Worm (Caenorhabditis elegans): Measurements from ENCODE around the gene cpr-4.
A peak's percentile ranks its signal among the peaks of the same experiment; 100 is the strongest.
"Not testable (repeated sequence)": the region's sequence is repeated elsewhere in the genome, so short reads cannot be mapped to it uniquely, and the experiment has no call there.

Gene cpr-4

ce11 chrV:6579992-6580391, 34.5 kb upstream of the cpr-4 start, which contains the start of gene EGAP9.3:
TSS of gene EGAP9.3 (minus strand) at chrV:6580122.
- TF ChIP-seq ceh-82 (tag; optimal IDR thresholded peaks at IDR 0.05) (no peak), egl-27 (tag; optimal IDR thresholded peaks at IDR 0.05) (no peak), daf-16 (GFP tag; optimal IDR thresholded peaks at IDR 0.05) (no peak), daf-16 (tag; optimal IDR thresholded peaks at IDR 0.05) (peak; percentile 19), ztf-11 (tag; optimal IDR thresholded peaks at IDR 0.05) (no peak), cey-2 (tag; optimal IDR thresholded peaks at IDR 0.05; ENCODE audit: borderline replicate concordance, insufficient read depth) (no peak), nhr-28 (tag; optimal IDR thresholded peaks at IDR 0.05) (peak; percentile 69), zfp-2 (tag; optimal IDR thresholded peaks at IDR 0.05) (no peak), ctbp-1 (GFP tag; IDR thresholded peaks at IDR 0.05) (no peak), tag-97 (GFP tag; IDR thresholded peaks at IDR 0.05) (no peak), aly-2 (tag; optimal IDR thresholded peaks at IDR 0.05) (no peak), dmd-6 (GFP tag; IDR thresholded peaks at IDR 0.05) (no peak; the same call in 1 of the 2 replicates), lin-39 (tag; optimal IDR thresholded peaks at IDR 0.05) (no peak), nhr-25 (tag; optimal IDR thresholded peaks at IDR 0.05; ENCODE audit: borderline replicate concordance, insufficient read depth) (no peak), ama-1 (optimal IDR thresholded peaks at IDR 0.05) (no peak), pqm-1 (tag; optimal IDR thresholded peaks at IDR 0.05) (peak; percentile 43)

- not testable (repeated sequence) for TF ChIP-seq php-3 (GFP tag; IDR thresholded peaks at IDR 0.05); nhr-28 (tag; optimal IDR thresholded peaks at IDR 0.05); mxl-3 (GFP tag; optimal IDR thresholded peaks at IDR 0.05)
Measured at ce11 chrV:6581762-6582161, 32.7 kb upstream of the cpr-4 start, which contains the start of gene ZK1055.4. TSS of gene ZK1055.4 (plus strand) at chrV:6582062.

DNA sequence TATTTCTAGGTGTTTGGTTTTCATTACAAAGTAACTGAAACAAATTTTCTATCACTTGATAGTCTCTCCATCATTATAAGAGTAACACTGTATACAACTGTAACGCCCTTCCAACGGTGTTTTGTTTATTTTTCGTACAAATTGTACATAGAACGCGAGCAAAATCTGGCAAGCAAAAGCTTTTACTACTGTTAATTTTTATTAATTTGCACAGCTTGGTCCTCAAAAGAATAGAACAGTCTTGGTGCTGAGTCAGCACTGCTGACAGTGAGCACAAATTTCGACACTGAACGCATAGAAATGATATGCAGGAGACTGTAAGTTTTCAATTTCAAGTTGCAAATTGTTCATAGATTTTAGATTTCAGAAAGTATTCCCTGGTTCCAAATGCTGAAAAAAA, 24.2 kb upstream of the cpr-4 start, which contains the start of gene ZK1055.2:
Gene ZK1055.2 (plus strand): TSS at position 301 of the 400 bp plus-strand sequence.
- TF ChIP-seq ama-1 (optimal IDR thresholded peaks at IDR 0.05) (no peak), R02D3.7 (tag; optimal IDR thresholded peaks at IDR 0.05) (no peak), ceh-82 (tag; optimal IDR thresholded peaks at IDR 0.05) (no peak), pha-4 (GFP tag; IDR thresholded peaks at IDR 0.05) (no peak), pha-4 (tag; optimal IDR thresholded peaks at IDR 0.05) (no peak)

DNA sequence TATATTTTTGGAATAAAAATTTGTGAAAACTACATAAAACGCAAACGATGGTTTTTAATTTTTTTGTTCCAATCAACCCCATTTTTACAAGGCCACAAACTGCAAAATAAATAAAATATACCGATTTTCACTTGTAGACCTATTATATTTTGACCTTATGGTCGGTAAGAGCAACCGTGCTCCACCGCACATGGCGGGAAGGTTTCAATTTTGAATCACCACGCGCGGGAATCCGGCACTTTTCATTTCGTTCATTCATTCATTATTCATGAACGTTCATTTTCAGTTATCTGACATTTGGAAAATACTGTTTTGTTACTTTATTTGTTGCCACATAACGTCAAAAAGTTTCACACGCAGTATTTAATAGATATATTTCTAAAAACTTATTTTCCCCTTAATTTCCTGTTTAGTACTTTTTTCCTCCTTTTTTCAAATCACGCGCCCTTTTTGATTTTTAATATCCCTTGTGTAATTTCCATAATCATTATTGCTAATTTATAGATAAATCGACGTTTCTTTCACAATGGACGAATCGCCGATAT, 20.7 kb upstream of the cpr-4 start, which contains the start of gene hcp-1:
Gene hcp-1 (plus strand): TSS at position 495 of the 545 bp plus-strand sequence.
- peak; percentile 85 for TF ChIP-seq dpl-1 (GFP tag; optimal IDR thresholded peaks at IDR 0.05)
- peak; percentile 81 for TF ChIP-seq unc-130 (GFP tag; optimal IDR thresholded peaks at IDR 0.05)
- TF ChIP-seq ces-1 (GFP tag; optimal IDR thresholded peaks at IDR 0.05), result no peak
- TF ChIP-seq nhr-6 (tag; optimal IDR thresholded peaks at IDR 0.05), result peak; percentile 47
- no peak for TF ChIP-seq lim-7 (GFP tag; IDR thresholded peaks at IDR 0.05)
- TF ChIP-seq F49E8.2 (tag; optimal IDR thresholded peaks at IDR 0.05; ENCODE audit: borderline replicate concordance), result peak; percentile 77
- TF ChIP-seq Y48G9A.11 (GFP tag; IDR thresholded peaks at IDR 0.05), result peak; percentile 81
- TF ChIP-seq lin-38 (GFP tag; IDR thresholded peaks at IDR 0.05), result peak; percentile 97
- no peak for TF ChIP-seq nhr-42 (GFP tag; IDR thresholded peaks at IDR 0.05)
- TF ChIP-seq dmd-9 (GFP tag; IDR thresholded peaks at IDR 0.05), result no peak
- no peak for TF ChIP-seq R02D3.7 (tag; optimal IDR thresholded peaks at IDR 0.05)
- TF ChIP-seq snpc-1.2 (GFP tag; IDR thresholded peaks at IDR 0.05), result peak; percentile 55; the same call in 1 of the 2 replicates
- TF ChIP-seq nhr-28 (tag; optimal IDR thresholded peaks at IDR 0.05), result peak; percentile 35

DNA sequence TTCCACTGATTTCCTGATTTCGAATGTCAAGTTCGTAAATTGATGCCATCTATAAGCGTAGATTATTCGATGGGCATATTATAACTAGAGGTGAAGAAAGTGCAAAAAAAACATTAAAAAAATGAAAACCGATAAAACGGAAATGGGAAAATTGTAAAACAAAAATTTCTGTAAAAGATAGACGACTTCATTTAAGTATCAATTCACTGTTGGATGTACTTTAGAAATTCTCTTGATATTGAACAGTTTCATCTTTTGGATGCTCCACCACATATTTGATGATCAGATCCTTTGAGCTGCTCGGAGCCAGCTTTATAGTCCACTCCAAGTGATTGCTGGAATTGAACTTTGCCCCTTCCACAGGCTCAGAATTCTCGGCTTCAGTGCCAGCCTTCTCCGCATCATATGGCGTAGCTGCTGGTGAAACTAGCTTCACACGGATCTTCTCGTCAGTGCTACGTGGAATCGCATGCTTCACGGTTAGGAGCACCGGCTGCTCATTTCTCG, 11.9 kb upstream of the cpr-4 start, which contains the start of gene ZK1055.6:
Gene ZK1055.6 (minus strand): TSS at position 51 of the 507 bp plus-strand sequence.
- peak in 1 of 2 experiments; percentile 93 for TF ChIP-seq unc-62 (GFP tag; optimal IDR thresholded peaks at IDR 0.05 in 1 of 2)
- TF ChIP-seq unc-62 (tag; optimal IDR thresholded peaks at IDR 0.05), result no peak
- TF ChIP-seq F26F4.8 (GFP tag; conservative IDR thresholded peaks at IDR 0.05), result no peak
- no peak for TF ChIP-seq D1046.2 (GFP tag; IDR thresholded peaks at IDR 0.05)
- no peak for TF ChIP-seq ZK546.5 (tag; optimal IDR thresholded peaks at IDR 0.05)
- TF ChIP-seq aha-1 (tag), result peak; percentile 18
